Fruit fly (Drosophila melanogaster) whole organism, embryonic: Measurements from ENCODE around the gene Snx21.

ENCODE experiments used
- Ada2b ChIP-seq: fragments of 200-800 bp; sonication (Bioruptor generic); IDR thresholded peaks from 2 replicates; pipeline ENCODE4 v1.3.6; 2022; ENCODE audit warnings: missing biosample characterization, missing genetic modification characterization
- Adf1 ChIP-seq: fragments of 200-800 bp; sonication (Bioruptor generic); IDR thresholded peaks from 2 replicates; pipeline ENCODE4 v1.3.6; 2022; ENCODE audit warnings: missing biosample characterization, missing genetic modification characterization
- BEAF-32 ChIP-seq: fragments of 200-800 bp; sonication (Bioruptor generic); optimal IDR thresholded peaks from 3 replicates; lab custom pipeline; 2017; ENCODE audit warnings: missing biosample characterization, missing genetic modification characterization, mild to moderate bottlenecking, moderate library complexity, missing genetic modification reagents
- CG10431 ChIP-seq: fragments of 200-800 bp; sonication (Bioruptor generic); optimal IDR thresholded peaks from 3 replicates; lab custom pipeline; 2018; ENCODE audit warnings: missing biosample characterization, mild to moderate bottlenecking, missing genetic modification characterization
- CG10654 ChIP-seq: fragments of 200-800 bp; sonication (Bioruptor generic); optimal IDR thresholded peaks from 2 replicates; lab custom pipeline; 2016; ENCODE audit warnings: missing biosample characterization, missing genetic modification characterization
- CG15269 ChIP-seq: fragments of 200-800 bp; sonication (Bioruptor generic); optimal IDR thresholded peaks from 2 replicates; lab custom pipeline; 2018; ENCODE audit warnings: missing biosample characterization, mild to moderate bottlenecking, missing genetic modification characterization, moderate library complexity
- CG1529 ChIP-seq: fragments of 200-800 bp; sonication (Bioruptor generic); optimal IDR thresholded peaks from 3 replicates; lab custom pipeline; 2018; ENCODE audit warnings: missing biosample characterization, missing genetic modification characterization
- CG1602 ChIP-seq: fragments of 200-800 bp; sonication (Bioruptor generic); optimal IDR thresholded peaks from 3 replicates; lab custom pipeline; 2016; ENCODE audit warnings: missing biosample characterization, missing genetic modification characterization
- CG17359 ChIP-seq: fragments of 200-800 bp; sonication (Bioruptor generic); optimal IDR thresholded peaks from 3 replicates; lab custom pipeline; 2018; ENCODE audit warnings: missing biosample characterization, mild to moderate bottlenecking, missing genetic modification characterization, moderate library complexity
- CG17912 ChIP-seq: fragments of 200-800 bp; sonication (Bioruptor generic); optimal IDR thresholded peaks from 2 replicates; lab custom pipeline; 2018; ENCODE audit warnings: missing biosample characterization, mild to moderate bottlenecking, missing genetic modification characterization
- CG2712 ChIP-seq: fragments of 200-800 bp; optimal IDR thresholded peaks from 3 replicates; lab custom pipeline; 2019; ENCODE audit warnings: missing biosample characterization, mild to moderate bottlenecking, missing genetic modification characterization, moderate library complexity
- CG30431 ChIP-seq: fragments of 200-800 bp; sonication (Bioruptor generic); optimal IDR thresholded peaks from 2 replicates; lab custom pipeline; 2017; ENCODE audit warnings: missing biosample characterization, missing genetic modification characterization
- CG31224 ChIP-seq: fragments of 200-800 bp; sonication (Bioruptor generic); IDR thresholded peaks from 2 replicates; pipeline ENCODE4 v1.3.6; 2022; ENCODE audit warnings: missing biosample characterization, missing genetic modification characterization
- CG3281 ChIP-seq: fragments of 200-800 bp; sonication (Bioruptor generic); optimal IDR thresholded peaks from 3 replicates; lab custom pipeline; 2017; ENCODE audit warnings: missing biosample characterization, mild to moderate bottlenecking, missing genetic modification characterization
- CG34224 ChIP-seq: fragments of 200-800 bp; sonication (Bioruptor generic); IDR thresholded peaks from 3 replicates; pipeline ENCODE4 v1.3.6; 2022; ENCODE audit warnings: missing biosample characterization, missing genetic modification characterization; ENCODE audit not compliant: partially characterized antibody
- CG4360 ChIP-seq: fragments of 200-800 bp; sonication (Bioruptor generic); IDR thresholded peaks from 2 replicates; pipeline ENCODE4 v1.3.6; 2022; ENCODE audit warnings: missing biosample characterization, missing genetic modification characterization
- CG7987 ChIP-seq: fragments of 200-800 bp; sonication (Bioruptor generic); optimal IDR thresholded peaks from 2 replicates; lab custom pipeline; 2018; ENCODE audit warnings: missing biosample characterization, mild to moderate bottlenecking, missing genetic modification characterization, moderate library complexity
- CG9932 ChIP-seq: fragments of 200-800 bp; sonication (Bioruptor generic); IDR thresholded peaks from 2 replicates; pipeline ENCODE4 v1.3.6; 2022; ENCODE audit warnings: missing biosample characterization, missing genetic modification characterization
- CrebB ChIP-seq: fragments of 200-800 bp; sonication (Bioruptor generic); optimal IDR thresholded peaks from 3 replicates; lab custom pipeline; 2018; ENCODE audit warnings: missing biosample characterization, mild to moderate bottlenecking, missing genetic modification characterization
- Doc2 ChIP-seq: fragments of 200-800 bp; sonication (Bioruptor generic); IDR thresholded peaks from 2 replicates; pipeline ENCODE4 v1.3.6; 2022; ENCODE audit warnings: missing biosample characterization, missing genetic modification characterization
- ERR ChIP-seq: fragments of 200-800 bp; sonication (Bioruptor generic); optimal IDR thresholded peaks from 2 replicates; lab custom pipeline; 2016; ENCODE audit warnings: missing biosample characterization, missing genetic modification characterization
- HHEX ChIP-seq: fragments of 200-800 bp; sonication (Bioruptor generic); optimal IDR thresholded peaks from 3 replicates; lab custom pipeline; 2017; ENCODE audit warnings: missing biosample characterization, mild to moderate bottlenecking, missing genetic modification characterization, missing genetic modification reagents
- Hr39 ChIP-seq: fragments of >200 bp; optimal IDR thresholded peaks from 2 replicates; lab custom pipeline; 2017
- Hr78 ChIP-seq, 2 experiments: fragments of 200-800 bp in 1 of 2; fragments of >200 bp in 1 of 2; sonication (Bioruptor generic) in 1 of 2; optimal IDR thresholded peaks; 2 replicates each; lab custom pipeline; 2017 to 2019; ENCODE audit warnings: missing biosample characterization in 2 of 2, missing genetic modification characterization in 2 of 2, mild to moderate bottlenecking in 1 of 2, moderate library complexity in 1 of 2
- Mrtf ChIP-seq: fragments of 200-800 bp; sonication (Bioruptor generic); IDR thresholded peaks from 3 replicates; pipeline ENCODE4 v1.3.6; 2022; ENCODE audit warnings: missing biosample characterization, missing genetic modification characterization
- NFAT ChIP-seq: fragments of 200-800 bp; sonication (Bioruptor generic); IDR thresholded peaks from 2 replicates; pipeline ENCODE4 v1.3.6; 2022; ENCODE audit warnings: missing biosample characterization, missing genetic modification characterization
- Side ChIP-seq: fragments of 200-800 bp; sonication (Bioruptor generic); optimal IDR thresholded peaks from 2 replicates; lab custom pipeline; 2016; ENCODE audit warnings: missing biosample characterization, missing genetic modification characterization
- Tbp ChIP-seq: fragments of >200 bp; optimal IDR thresholded peaks from 2 replicates; lab custom pipeline; 2018; ENCODE audit warnings: missing biosample characterization, missing genetic modification characterization
- Trl ChIP-seq, 3 experiments: fragments of >200 bp in 2 of 3; fragments of 200-800 bp in 1 of 3; sonication (Bioruptor generic) in 1 of 3; optimal IDR thresholded peaks; 2 replicates in 1 of 3; 3 replicates in 2 of 3; lab custom pipeline; 2016 to 2017; ENCODE audit warnings: missing biosample characterization in 1 of 3, missing genetic modification characterization in 1 of 3
- Vsx1 ChIP-seq: fragments of 200-800 bp; sonication (Bioruptor generic); optimal IDR thresholded peaks from 2 replicates; lab custom pipeline; 2017; ENCODE audit warnings: missing biosample characterization, mild to moderate bottlenecking, missing genetic modification characterization, missing genetic modification reagents
- amos ChIP-seq: fragments of 200-800 bp; sonication (Bioruptor generic); IDR thresholded peaks from 2 replicates; pipeline ENCODE4 v1.3.6; 2022; ENCODE audit warnings: missing biosample characterization, missing genetic modification characterization; ENCODE audit not compliant: partially characterized antibody
- bbx ChIP-seq: fragments of 200-800 bp; sonication (Bioruptor generic); IDR thresholded peaks from 2 replicates; pipeline ENCODE4 v1.3.6; 2022; ENCODE audit warnings: missing biosample characterization, missing genetic modification characterization; ENCODE audit not compliant: partially characterized antibody
- chif ChIP-seq, 2 experiments: fragments of 200-800 bp; sonication (Bioruptor generic); optimal IDR thresholded peaks; 3 replicates each; lab custom pipeline; 2016; ENCODE audit warnings: missing biosample characterization in 2 of 2, missing genetic modification characterization in 2 of 2
- chn ChIP-seq: fragments of 200-800 bp; sonication (Bioruptor generic); optimal IDR thresholded peaks from 2 replicates; lab custom pipeline; 2016; ENCODE audit warnings: missing biosample characterization, missing genetic modification characterization
- crc ChIP-seq: fragments of 200-800 bp; sonication (Bioruptor generic); optimal IDR thresholded peaks from 2 replicates; lab custom pipeline; 2016; ENCODE audit warnings: missing biosample characterization, missing genetic modification characterization
- crol ChIP-seq: fragments of 200-800 bp; sonication (Bioruptor generic); IDR thresholded peaks from 2 replicates; pipeline ENCODE4 v1.3.6; 2022; ENCODE audit warnings: missing biosample characterization, missing genetic modification characterization
- crp ChIP-seq, 2 experiments: fragments of 200-800 bp; sonication (Bioruptor generic); optimal IDR thresholded peaks; 2 replicates in 1 of 2; 3 replicates in 1 of 2; lab custom pipeline; 2017; ENCODE audit warnings: missing biosample characterization in 2 of 2, missing genetic modification characterization in 2 of 2, mild to moderate bottlenecking in 1 of 2, moderate library complexity in 1 of 2
- fu2 ChIP-seq: fragments of 200-800 bp; sonication (Bioruptor generic); optimal IDR thresholded peaks from 2 replicates; lab custom pipeline; 2016; ENCODE audit warnings: missing biosample characterization, missing genetic modification characterization
- gcm ChIP-seq: fragments of 200-800 bp; sonication (Bioruptor generic); optimal IDR thresholded peaks from 2 replicates; lab custom pipeline; 2019; ENCODE audit warnings: missing biosample characterization, mild to moderate bottlenecking, missing genetic modification characterization, moderate library complexity
- lov ChIP-seq, 2 experiments: fragments of 200-800 bp in 1 of 2; fragments of >200 bp in 1 of 2; sonication (Bioruptor generic) in 1 of 2; IDR thresholded peaks in 1 of 2; optimal IDR thresholded peaks in 1 of 2; 2 replicates in 1 of 2; 3 replicates in 1 of 2; pipeline versions ENCODE4 v1.3.6 to Lab custom; 2017 to 2022; ENCODE audit warnings: missing biosample characterization in 1 of 2, missing genetic modification characterization in 1 of 2
- nau ChIP-seq: fragments of 200-800 bp; sonication (Bioruptor generic); optimal IDR thresholded peaks from 3 replicates; lab custom pipeline; 2017; ENCODE audit warnings: missing biosample characterization, mild to moderate bottlenecking, missing genetic modification characterization, missing genetic modification reagents
- sd ChIP-seq: fragments of 200-800 bp; sonication (Bioruptor generic); optimal IDR thresholded peaks from 3 replicates; lab custom pipeline; 2018; ENCODE audit warnings: missing biosample characterization, mild to moderate bottlenecking, missing genetic modification characterization, moderate library complexity
- sisA ChIP-seq: fragments of 200-800 bp; sonication (Bioruptor generic); IDR thresholded peaks from 2 replicates; pipeline ENCODE4 v1.3.6; 2022; ENCODE audit warnings: missing biosample characterization, missing genetic modification characterization
- slbo ChIP-seq: fragments of 200-800 bp; sonication (Bioruptor generic); IDR thresholded peaks from 2 replicates; pipeline ENCODE4 v1.3.6; 2022; ENCODE audit warnings: missing biosample characterization, missing genetic modification characterization
- tin ChIP-seq: fragments of 200-800 bp; sonication (Bioruptor generic); optimal IDR thresholded peaks from 3 replicates; lab custom pipeline; 2016; ENCODE audit warnings: missing biosample characterization, missing genetic modification characterization
- ttk ChIP-seq: fragments of 200-800 bp; sonication (Bioruptor generic); IDR thresholded peaks from 2 replicates; pipeline ENCODE4 v2.1.2; 2022; ENCODE audit warnings: missing biosample characterization, missing genetic modification characterization
- zen ChIP-seq: fragments of 200-800 bp; sonication (Bioruptor generic); optimal IDR thresholded peaks from 3 replicates; lab custom pipeline; 2018; ENCODE audit warnings: missing biosample characterization, mild to moderate bottlenecking, missing genetic modification characterization, moderate library complexity
- zfh2 ChIP-seq: fragments of 200-800 bp; sonication (Bioruptor generic); optimal IDR thresholded peaks from 2 replicates; lab custom pipeline; 2016; ENCODE audit warnings: missing biosample characterization, missing genetic modification characterization

The Snx21 gene

dm6 chr2L:2765659-2766373 lies at the start of gene Snx21, which contains the start of gene aph-1 (continued):
- TF ChIP-seq chn (GFP tag; lab: Kevin White, UChicago) (peak; percentile 89), Vsx1 (GFP tag; lab: Kevin White, UChicago) (peak; percentile 87), CG30431 (GFP tag; lab: Kevin White, UChicago) (peak; percentile 88), Mrtf (GFP tag; lab: Robert Waterston, UW) (peak; percentile 77), CG10654 (GFP tag; lab: Kevin White, UChicago) (peak; percentile 88), CG1602 (GFP tag; lab: Kevin White, UChicago) (peak; percentile 92), ttk (GFP tag; lab: Robert Waterston, UW) (peak; percentile 74), Ada2b (GFP tag; lab: Robert Waterston, UW) (peak; percentile 74), chif (GFP tag; optimal IDR thresholded peaks at IDR 0.05; lab: Kevin White, UChicago) (peak; percentile 76 to 91), CG1529 (GFP tag; lab: Kevin White, UChicago) (peak; percentile 79), CG9932 (GFP tag; lab: Robert Waterston, UW) (peak; percentile 90), nau (GFP tag; lab: Kevin White, UChicago) (peak; percentile 82), gcm (GFP tag; lab: Kevin White, UChicago) (peak; percentile 91), sisA (GFP tag; lab: Robert Waterston, UW) (peak; percentile 89), Adf1 (GFP tag; lab: Robert Waterston, UW) (peak; percentile 74), CG7987 (GFP tag; lab: Kevin White, UChicago) (peak; percentile 67), tin (peak; percentile 87), NFAT (GFP tag; lab: Robert Waterston, UW) (peak; percentile 87), CG15269 (tag; lab: Kevin White, UChicago) (peak; percentile 95), zen (peak; percentile 89), Trl (optimal IDR thresholded peaks at IDR 0.05; lab: Kevin White, UChicago) (no peak), Trl (GFP tag; optimal IDR thresholded peaks at IDR 0.05; lab: Kevin White, UChicago) (peak; percentile 93), CG3281 (GFP tag; lab: Kevin White, UChicago) (peak; percentile 93), sd (tag; lab: Kevin White, UChicago) (peak; percentile 77), CG4360 (GFP tag; lab: Robert Waterston, UW) (peak; percentile 26; the same call in 1 of the 2 replicates), CrebB (tag; lab: Kevin White, UChicago) (peak; percentile 80), Hr39 (lab: Kevin White, UChicago) (no peak), slbo (peak; percentile 89), CG10431 (peak; percentile 77), crol (GFP tag; lab: Robert Waterston, UW) (peak; percentile 32; the same call in 1 of the 2 replicates), Tbp (GFP tag; lab: Kevin White, UChicago) (no peak), bbx (GFP tag; lab: Robert Waterston, UW) (no peak), Side (peak; percentile 90), CG17359 (tag; lab: Kevin White, UChicago) (peak; percentile 92), fu2 (GFP tag; lab: Kevin White, UChicago) (peak; percentile 80), Doc2 (GFP tag; lab: Robert Waterston, UW) (0 out of 2 replicates have a peak, but pooled peaks have one; percentile 47), CG31224 (GFP tag; lab: Robert Waterston, UW) (peak; percentile 80), amos (GFP tag; lab: Robert Waterston, UW) (peak; percentile 40; the same call in 1 of the 2 replicates), crp (GFP tag; optimal IDR thresholded peaks at IDR 0.05; lab: Kevin White, UChicago) (peak in 1 of 2 experiments; percentile 54), HHEX (GFP tag; lab: Kevin White, UChicago) (peak; percentile 93), CG17912 (GFP tag; lab: Kevin White, UChicago) (peak; percentile 77), ERR (GFP tag; lab: Kevin White, UChicago) (peak; percentile 70), crc (peak; percentile 74), BEAF-32 (peak; percentile 26), lov (optimal IDR thresholded peaks at IDR 0.05; lab: Kevin White, UChicago) (no peak), lov (GFP tag; IDR thresholded peaks at IDR 0.05; lab: Robert Waterston, UW) (0 out of 3 replicates have a peak, but pooled peaks have one; percentile 56), zfh2 (GFP tag; lab: Kevin White, UChicago) (peak; percentile 90), CG34224 (no peak), CG2712 (tag; lab: Kevin White, UChicago) (peak; percentile 94), Hr78 (GFP tag; optimal IDR thresholded peaks at IDR 0.05; lab: Kevin White, UChicago) (peak in 1 of 2 experiments; percentile 58)
